Worm (Caenorhabditis elegans): ENCODE data around the gene F53H2.1.

The F53H2.1 gene

ce11 chrV:20376070-20376469 lies 11.4 kb upstream of the F53H2.1 start:
- TF ChIP-seq tbx-8 (GFP tag; optimal IDR thresholded peaks at IDR 0.05) (no peak), elt-3 (tag; optimal IDR thresholded peaks at IDR 0.05) (no peak), ham-2 (GFP tag; optimal IDR thresholded peaks at IDR 0.05) (no peak), pha-4 (tag; optimal IDR thresholded peaks at IDR 0.05) (no peak), nhr-237 (tag; optimal IDR thresholded peaks at IDR 0.05) (no peak), snpc-4 (tag; optimal IDR thresholded peaks at IDR 0.05) (no peak), ceh-43 (GFP tag; optimal IDR thresholded peaks at IDR 0.05) (no peak), cnd-1 (tag; optimal IDR thresholded peaks at IDR 0.05) (no peak), lin-32 (GFP tag; optimal IDR thresholded peaks at IDR 0.05) (no peak), flh-1 (GFP tag; optimal IDR thresholded peaks at IDR 0.05) (no peak), unc-39 (tag; optimal IDR thresholded peaks at IDR 0.05) (no peak), lin-13 (tag; optimal IDR thresholded peaks at IDR 0.05) (no peak), mls-2 (tag; optimal IDR thresholded peaks at IDR 0.05) (no peak), sptf-1 (tag; optimal IDR thresholded peaks at IDR 0.05) (no peak), mep-1 (tag; optimal IDR thresholded peaks at IDR 0.05) (no peak), zip-8 (tag; optimal IDR thresholded peaks at IDR 0.05) (no peak), elt-1 (tag; optimal IDR thresholded peaks at IDR 0.05; ENCODE audit: borderline replicate concordance, insufficient read depth) (no peak), ces-1 (GFP tag; optimal IDR thresholded peaks at IDR 0.05) (no peak)

ce11 chrV:20380320-20380719 lies 7.2 kb upstream of the F53H2.1 start, which contains the start of gene K02E2.6:
K02E2.6 (plus strand) TSS chrV:20380561.
- TF ChIP-seq cnd-1 (tag; optimal IDR thresholded peaks at IDR 0.05) (no peak), zip-8 (tag; optimal IDR thresholded peaks at IDR 0.05) (no peak), ztf-11 (tag; optimal IDR thresholded peaks at IDR 0.05) (no peak), hlh-1 (tag; optimal IDR thresholded peaks at IDR 0.05) (no peak), ham-2 (GFP tag; optimal IDR thresholded peaks at IDR 0.05) (no peak), ceh-83 (GFP tag; optimal IDR thresholded peaks at IDR 0.05) (no peak), mep-1 (tag; optimal IDR thresholded peaks at IDR 0.05) (peak; percentile 11), M03D4.4 (tag; optimal IDR thresholded peaks at IDR 0.05) (no peak)

ce11 chrV:20383065-20383609 lies 4.4 kb upstream of the F53H2.1 start, which contains the start of gene K02E2.11:
K02E2.11 (plus strand) TSS chrV:20383315.
- TF ChIP-seq nhr-237 (tag; optimal IDR thresholded peaks at IDR 0.05), result peak; percentile 0
- TF ChIP-seq drap-1 (GFP tag; optimal IDR thresholded peaks at IDR 0.05), result peak; percentile 49
- TF ChIP-seq ceh-39 (tag; optimal IDR thresholded peaks at IDR 0.05), result peak; percentile 53
- TF ChIP-seq hlh-1 (tag; optimal IDR thresholded peaks at IDR 0.05), result peak; percentile 58
- no peak for TF ChIP-seq bed-3 (GFP tag; optimal IDR thresholded peaks at IDR 0.05)
- TF ChIP-seq pha-4 (tag; optimal IDR thresholded peaks at IDR 0.05), result peak; percentile 46
- TF ChIP-seq unc-62 (GFP tag; optimal IDR thresholded peaks at IDR 0.05), result peak; percentile 37
- no peak for TF ChIP-seq nhr-2 (tag; optimal IDR thresholded peaks at IDR 0.05)
- peak; percentile 42 for TF ChIP-seq ces-1 (GFP tag; optimal IDR thresholded peaks at IDR 0.05)
- TF ChIP-seq nhr-28 (tag; optimal IDR thresholded peaks at IDR 0.05), result no peak
- peak; percentile 13 for TF ChIP-seq lin-13 (tag; optimal IDR thresholded peaks at IDR 0.05)

ce11 chrV:20386942-20387341 lies 573 bp upstream of the F53H2.1 start, which contains the start of gene K02E2.7:
K02E2.7 (minus strand) TSS chrV:20387042.
- TF ChIP-seq unc-120 (tag; optimal IDR thresholded peaks at IDR 0.05; ENCODE audit: poor library complexity, severe bottlenecking), result no peak
- TF ChIP-seq M03D4.4 (tag; optimal IDR thresholded peaks at IDR 0.05), result no peak
- TF ChIP-seq lsy-2 (tag; optimal IDR thresholded peaks at IDR 0.05), result no peak

ce11 chrV:20393773-20394172 lies 6.3 kb downstream of the F53H2.1 start, which contains the start of gene cnc-7:
cnc-7 (plus strand) TSS chrV:20394073.
- TF ChIP-seq sem-2 (GFP tag; optimal IDR thresholded peaks at IDR 0.05), result no peak
- no peak for TF ChIP-seq zip-8 (tag; optimal IDR thresholded peaks at IDR 0.05)
- TF ChIP-seq sptf-1 (tag; optimal IDR thresholded peaks at IDR 0.05), result no peak
- TF ChIP-seq snpc-4 (tag; optimal IDR thresholded peaks at IDR 0.05), result no peak
- TF ChIP-seq ces-1 (GFP tag; optimal IDR thresholded peaks at IDR 0.05), result no peak
- no peak for TF ChIP-seq ham-2 (GFP tag; optimal IDR thresholded peaks at IDR 0.05)

All from whole organism, mixed stage, embryonic.